Worm (Caenorhabditis elegans): ENCODE results near the gene C06C3.3.

DNA sequence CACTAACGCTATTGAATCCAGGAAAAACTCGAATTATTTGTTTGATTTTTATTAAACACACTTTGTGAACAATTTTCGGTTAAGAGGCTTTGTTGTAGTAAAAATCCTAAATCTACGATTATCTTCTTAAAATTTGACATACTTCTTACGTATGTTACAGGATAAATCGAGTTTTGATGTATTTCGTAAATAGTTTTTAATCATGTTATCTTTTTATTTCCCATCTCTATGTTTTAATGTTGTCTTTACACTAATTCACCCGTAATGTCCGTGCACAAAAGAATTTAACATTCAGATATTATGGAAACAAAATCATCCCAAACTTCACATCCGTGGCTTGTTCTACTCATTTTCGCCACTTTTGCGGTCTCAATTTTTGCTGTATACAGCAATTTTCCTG, 48.6 kb downstream of the C06C3.3 start, which contains the start of gene egli-1:
- TF ChIP-seq F26F4.8 (GFP tag; conservative IDR thresholded peaks at IDR 0.05) (no peak), nhr-25 (tag; optimal IDR thresholded peaks at IDR 0.05; ENCODE audit: borderline replicate concordance, insufficient read depth) (no peak), Y105C5A.15 (GFP tag; IDR thresholded peaks at IDR 0.05) (no peak), attf-4 (tag; optimal IDR thresholded peaks at IDR 0.05) (no peak), nhr-77 (tag; optimal IDR thresholded peaks at IDR 0.05) (no peak), nhr-76 (tag; optimal IDR thresholded peaks at IDR 0.05) (no peak), skn-1 (tag; optimal IDR thresholded peaks at IDR 0.05) (no peak), nhr-28 (tag; optimal IDR thresholded peaks at IDR 0.05) (no peak)
